Fruit fly (Drosophila melanogaster) whole organism, adult: ENCODE results near the gene TwdlG.
"Not testable (repeated sequence)": the region's sequence is repeated elsewhere in the genome, so short reads cannot be mapped to it uniquely, and the experiment has no call there.

ENCODE experiments used
- CG11617 ChIP-seq: fragments of 200-800 bp; sonication (Bioruptor generic); optimal IDR thresholded peaks from 2 replicates; lab custom pipeline; 2017; ENCODE audit warnings: mild to moderate bottlenecking, missing biosample characterization, missing genetic modification reagents, missing genetic modification characterization
- CG12768 ChIP-seq: fragments of 200-800 bp; sonication (Bioruptor generic); optimal IDR thresholded peaks from 2 replicates; lab custom pipeline; 2017; ENCODE audit warnings: missing biosample characterization, missing genetic modification characterization, mild to moderate bottlenecking, moderate library complexity, missing genetic modification reagents
- CG14711 ChIP-seq: fragments of 200-800 bp; sonication (Bioruptor generic); optimal IDR thresholded peaks from 2 replicates; lab custom pipeline; 2018; ENCODE audit warnings: missing biosample characterization, mild to moderate bottlenecking, missing genetic modification characterization, moderate library complexity
- CG1620 ChIP-seq: fragments of 200-800 bp; sonication (Bioruptor generic); optimal IDR thresholded peaks from 2 replicates; lab custom pipeline; 2016; ENCODE audit warnings: missing biosample characterization, missing genetic modification characterization
- CG33017 ChIP-seq: fragments of 200-800 bp; sonication (Bioruptor generic); optimal IDR thresholded peaks from 2 replicates; lab custom pipeline; 2018; ENCODE audit warnings: missing biosample characterization, mild to moderate bottlenecking, missing genetic modification characterization, moderate library complexity
- CG5204 ChIP-seq: fragments of 200-800 bp; sonication (Bioruptor generic); optimal IDR thresholded peaks from 2 replicates; lab custom pipeline; 2016; ENCODE audit warnings: missing biosample characterization, missing genetic modification characterization
- CG7045 ChIP-seq: fragments of 200-800 bp; sonication (Bioruptor generic); optimal IDR thresholded peaks from 2 replicates; lab custom pipeline; 2017; ENCODE audit warnings: missing biosample characterization, mild to moderate bottlenecking, missing genetic modification characterization
- CG7101 ChIP-seq: fragments of 200-800 bp; sonication (Bioruptor generic); optimal IDR thresholded peaks from 2 replicates; lab custom pipeline; 2018; ENCODE audit warnings: missing biosample characterization, mild to moderate bottlenecking, missing genetic modification characterization, moderate library complexity
- Clk ChIP-seq: fragments of 200-800 bp; sonication (Bioruptor generic); optimal IDR thresholded peaks from 2 replicates; lab custom pipeline; 2017; ENCODE audit warnings: missing biosample characterization, missing genetic modification characterization
- Crg-1 ChIP-seq: fragments of 200-800 bp; sonication (Bioruptor generic); optimal IDR thresholded peaks from 2 replicates; lab custom pipeline; 2016; ENCODE audit warnings: missing biosample characterization, missing genetic modification characterization
- Hr96 ChIP-seq: fragments of 200-800 bp; sonication (Bioruptor generic); optimal IDR thresholded peaks from 2 replicates; lab custom pipeline; 2016; ENCODE audit warnings: missing biosample characterization, missing genetic modification characterization
- Mnt ChIP-seq: fragments of 200-800 bp; sonication (Bioruptor generic); optimal IDR thresholded peaks from 2 replicates; lab custom pipeline; 2016; ENCODE audit warnings: missing biosample characterization, mild to moderate bottlenecking, missing genetic modification characterization
- bab1 ChIP-seq: fragments of 200-800 bp; sonication (Bioruptor generic); optimal IDR thresholded peaks from 3 replicates; lab custom pipeline; 2019; ENCODE audit warnings: missing biosample characterization, mild to moderate bottlenecking, missing genetic modification characterization, moderate library complexity
- cic ChIP-seq: fragments of 200-800 bp; sonication (Bioruptor generic); optimal IDR thresholded peaks from 2 replicates; lab custom pipeline; 2017; ENCODE audit warnings: missing biosample characterization, mild to moderate bottlenecking, missing genetic modification characterization, moderate library complexity
- cnc ChIP-seq, 2 experiments: fragments of >200 bp; optimal IDR thresholded peaks; 2 replicates each; lab custom pipeline; 2017
- kay ChIP-seq: fragments of 200-800 bp; sonication (Bioruptor generic); peaks from one replicate; lab custom pipeline; 2016; ENCODE audit warnings: missing biosample characterization, missing genetic modification characterization, borderline replicate concordance
- ovo ChIP-seq: fragments of 200-800 bp; sonication (Bioruptor generic); optimal IDR thresholded peaks from 2 replicates; lab custom pipeline; 2016; ENCODE audit warnings: missing biosample characterization, missing genetic modification characterization
- pad ChIP-seq: fragments of 200-800 bp; sonication (Bioruptor generic); optimal IDR thresholded peaks from 3 replicates; lab custom pipeline; 2017; ENCODE audit warnings: missing biosample characterization, missing genetic modification characterization, mild to moderate bottlenecking, moderate library complexity, missing genetic modification reagents
- tj ChIP-seq: fragments of 200-800 bp; sonication (Bioruptor generic); optimal IDR thresholded peaks from 3 replicates; lab custom pipeline; 2017; ENCODE audit warnings: missing biosample characterization, mild to moderate bottlenecking, missing genetic modification characterization, moderate library complexity
- toe ChIP-seq: fragments of 200-800 bp; sonication (Bioruptor generic); optimal IDR thresholded peaks from 2 replicates; lab custom pipeline; 2016; ENCODE audit warnings: missing biosample characterization, missing genetic modification characterization

The TwdlG gene

dm6 chr3R:4220030-4220429 lies 31.1 kb downstream of the TwdlG start, which contains the start of gene CG31516:
CG31516 (minus strand) TSS chr3R:4220130.
- TF ChIP-seq cic (GFP tag; lab: Kevin White, UChicago) = no peak

- TF ChIP-seq pad (GFP tag; lab: Kevin White, UChicago) = no peak
Observed at dm6 chr3R:4215264-4215993, 35.7 kb downstream of the TwdlG start, which contains the start of gene CG14636. CG14636 (minus strand) TSS chr3R:4215314.

- no peak for TF ChIP-seq CG11617 (GFP tag; lab: Kevin White, UChicago)
- no peak for TF ChIP-seq Clk (GFP tag; lab: Kevin White, UChicago)
- no peak for TF ChIP-seq CG7101
- TF ChIP-seq CG5204 = no peak
- TF ChIP-seq CG12768 = no peak
- no peak for TF ChIP-seq bab1 (GFP tag; lab: Kevin White, UChicago)
- TF ChIP-seq tj = no peak
- TF ChIP-seq CG33017 = no peak
- TF ChIP-seq cic (GFP tag; lab: Kevin White, UChicago) = no peak
- no peak for TF ChIP-seq Crg-1
- no peak for TF ChIP-seq pad (GFP tag; lab: Kevin White, UChicago)
Observed at dm6 chr3R:4214601-4215000, 36.5 kb downstream of the TwdlG start.

dm6 chr3R:4214038-4214437 lies 37.1 kb downstream of the TwdlG start:
- no peak for TF ChIP-seq cic (GFP tag; lab: Kevin White, UChicago)
- no peak for TF ChIP-seq cnc (optimal IDR thresholded peaks at IDR 0.05; lab: Kevin White, UChicago)
- TF ChIP-seq bab1 (GFP tag; lab: Kevin White, UChicago) = no peak
- peak; percentile 12 for TF ChIP-seq CG33017
- peak; percentile 3 for TF ChIP-seq tj
- peak; percentile 53 for TF ChIP-seq CG12768
- no peak for TF ChIP-seq ovo (GFP tag; lab: Kevin White, UChicago)
- TF ChIP-seq Mnt (GFP tag; lab: Kevin White, UChicago) = no peak
- TF ChIP-seq CG14711 (tag; lab: Kevin White, UChicago) = no peak
- no peak for TF ChIP-seq kay (GFP tag; lab: Kevin White, UChicago)
- TF ChIP-seq toe (GFP tag; lab: Kevin White, UChicago) = peak; percentile 23
- no peak for TF ChIP-seq CG11617 (GFP tag; lab: Kevin White, UChicago)
- TF ChIP-seq CG5204 = peak; percentile 61
- TF ChIP-seq pad (GFP tag; lab: Kevin White, UChicago) = no peak
- peak; percentile 17 for TF ChIP-seq CG7101
- no peak for TF ChIP-seq Crg-1
- peak; percentile 39 for TF ChIP-seq CG7045 (GFP tag; lab: Kevin White, UChicago)
- no peak for TF ChIP-seq Clk (GFP tag; lab: Kevin White, UChicago)
- peak; percentile 25 for TF ChIP-seq Hr96 (GFP tag; lab: Kevin White, UChicago)
- no peak for TF ChIP-seq CG1620 (GFP tag; lab: Kevin White, UChicago)

dm6 chr3R:4211483-4211882 lies 39.7 kb downstream of the TwdlG start, which contains the start of gene aux:
aux (plus strand) TSS chr3R:4211783.
- TF ChIP-seq CG7045 (GFP tag; lab: Kevin White, UChicago); CG7101; toe (GFP tag; lab: Kevin White, UChicago): not testable (repeated sequence)
